Worm (Caenorhabditis elegans): Measurements from ENCODE around the gene R07A4.3.

ce11 chrX:10758453-10758852 is 5.0 kb downstream of the R07A4.3 start:
- TF ChIP-seq snpc-1.3 (tag; optimal IDR thresholded peaks at IDR 0.05; ENCODE audit: insufficient read depth) (no peak), pha-4 (tag; optimal IDR thresholded peaks at IDR 0.05) (no peak), ceh-91 (GFP tag; IDR thresholded peaks at IDR 0.05) (no peak), mcd-1 (GFP tag; IDR thresholded peaks at IDR 0.05) (no peak), aptf-3 (GFP tag; IDR thresholded peaks at IDR 0.05) (no peak)
